Fruit fly (Drosophila melanogaster) whole organism, wandering third instar larva: Measurements from ENCODE around the gene sit.

Experiments
- Abd-B ChIP-seq: fragments of >200 bp; optimal IDR thresholded peaks from 2 replicates; lab custom pipeline; 2017; ENCODE audit warnings: missing biosample characterization, missing genetic modification characterization
- HLH106 ChIP-seq: fragments of 200-800 bp; optimal IDR thresholded peaks from 3 replicates; lab custom pipeline; 2019; ENCODE audit warnings: missing biosample characterization, mild to moderate bottlenecking, missing genetic modification characterization, moderate library complexity
- OdsH ChIP-seq: fragments of 200-800 bp; sonication (Bioruptor generic); optimal IDR thresholded peaks from 2 replicates; lab custom pipeline; 2016; ENCODE audit warnings: missing biosample characterization, mild to moderate bottlenecking, missing genetic modification characterization
- Rel ChIP-seq, 2 experiments: fragments of 200-800 bp; sonication (Bioruptor generic) in 1 of 2; optimal IDR thresholded peaks; 2 replicates in 1 of 2; 3 replicates in 1 of 2; lab custom pipeline; 2016 to 2019; ENCODE audit warnings: mild to moderate bottlenecking in 2 of 2, missing biosample characterization in 2 of 2, missing genetic modification characterization in 2 of 2, moderate library complexity in 1 of 2
- dsf ChIP-seq: sonication (Bioruptor generic); optimal IDR thresholded peaks from 2 replicates; lab custom pipeline; 2016; ENCODE audit warnings: missing biosample characterization, missing genetic modification characterization, borderline replicate concordance
- fru ChIP-seq: fragments of 200-800 bp; sonication (Bioruptor generic); optimal IDR thresholded peaks from 3 replicates; lab custom pipeline; 2016; ENCODE audit warnings: missing biosample characterization, mild to moderate bottlenecking, missing genetic modification characterization
- jim ChIP-seq: fragments of 175-275, 200-325 bp; sonication (Bioruptor generic); optimal IDR thresholded peaks from 2 replicates; lab custom pipeline; 2016; ENCODE audit warnings: missing biosample characterization, mild to moderate bottlenecking, missing genetic modification characterization
- lola ChIP-seq: fragments of >200 bp; optimal IDR thresholded peaks from 2 replicates; lab custom pipeline; 2017; ENCODE audit warnings: missing biosample characterization, missing genetic modification characterization
- pan ChIP-seq: fragments of >200 bp; optimal IDR thresholded peaks from 2 replicates; lab custom pipeline; 2017

- TF ChIP-seq HLH106, result no peak
- TF ChIP-seq fru (GFP tag; lab: Kevin White, UChicago), result no peak
- no peak for TF ChIP-seq lola (GFP tag; lab: Kevin White, UChicago)
- no peak for TF ChIP-seq dsf (GFP tag; lab: Kevin White, UChicago)
- no peak for TF ChIP-seq Rel (GFP tag; optimal IDR thresholded peaks at IDR 0.05; lab: Kevin White, UChicago)
- no peak for TF ChIP-seq Rel (tag; optimal IDR thresholded peaks at IDR 0.05; lab: Kevin White, UChicago)
- no peak for TF ChIP-seq Abd-B
- TF ChIP-seq jim (GFP tag; lab: Kevin White, UChicago), result no peak
- TF ChIP-seq pan (lab: Kevin White, UChicago), result no peak
- TF ChIP-seq OdsH (GFP tag; lab: Kevin White, UChicago), result no peak
Measured at dm6 chr3R:22558398-22558797, 4.0 kb downstream of the sit start.
